Worm (Caenorhabditis elegans) whole organism, L2 larva: ENCODE measurements around the gene F08G12.1.

Experiments used
- nhr-11 ChIP-seq: fragments of 150-350 bp; optimal IDR thresholded peaks from 2 replicates; lab custom pipeline; 2014; ENCODE audit warnings: missing biosample characterization, missing genetic modification characterization
- nhr-21 ChIP-seq: fragments of 150-350 bp; optimal IDR thresholded peaks from 2 replicates; lab custom pipeline; 2014; ENCODE audit warnings: missing biosample characterization, missing genetic modification characterization
- nhr-23 ChIP-seq: fragments of 150-350 bp; optimal IDR thresholded peaks from 2 replicates; lab custom pipeline; 2014; ENCODE audit warnings: missing biosample characterization, missing genetic modification reagents, missing genetic modification characterization
- snpc-4 ChIP-seq: fragments of 150-350 bp; optimal IDR thresholded peaks from 2 replicates; lab custom pipeline; 2014; ENCODE audit warnings: missing biosample characterization, missing genetic modification characterization

DNA sequence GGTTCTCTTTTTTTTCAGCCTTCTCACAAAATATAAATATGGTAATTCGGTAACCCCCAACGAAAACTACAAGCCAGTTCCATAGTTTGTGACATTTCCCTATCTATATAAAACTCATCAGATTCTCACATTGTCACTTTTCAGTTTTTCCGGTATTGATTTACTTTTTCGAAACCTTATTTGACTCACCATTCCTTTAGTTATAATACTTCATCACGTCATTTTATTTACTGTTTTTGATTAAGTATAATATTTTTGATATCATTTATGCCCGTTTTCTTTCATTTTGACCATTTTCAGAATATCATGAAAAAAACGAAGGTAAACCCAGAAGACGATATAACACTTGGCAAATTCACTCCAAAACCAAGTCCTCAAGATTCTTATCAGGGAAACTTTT is 46.2 kb upstream of the F08G12.1 start, which contains the start of gene pgp-3:
- no peak for TF ChIP-seq nhr-23 (tag; lab: Kevin White, UChicago)
- TF ChIP-seq nhr-21 (tag; lab: Kevin White, UChicago), result no peak
- TF ChIP-seq nhr-11, result no peak
- no peak for TF ChIP-seq snpc-4 (tag; lab: Kevin White, UChicago)
